Worm (Caenorhabditis elegans) whole organism, early embryonic: ENCODE data around the gene lgc-20.

Experiments used
- B0310.2 ChIP-seq: sonication (generic microtip); optimal IDR thresholded peaks from 2 replicates; lab custom pipeline; 2016; ENCODE audit warnings: mild to moderate bottlenecking, missing genetic modification characterization, missing compliant biosample characterization
- aly-1 ChIP-seq: sonication (generic microtip); optimal IDR thresholded peaks from 2 replicates; lab custom pipeline; 2016; ENCODE audit warnings: missing genetic modification characterization, missing compliant biosample characterization
- ceh-13 ChIP-seq: fragments of 200-800 bp; sonication (Bioruptor generic); optimal IDR thresholded peaks from 2 replicates; lab custom pipeline; 2018; ENCODE audit warnings: mild to moderate bottlenecking, missing genetic modification characterization, missing compliant biosample characterization
- ets-7 ChIP-seq: sonication (generic microtip); optimal IDR thresholded peaks from 2 replicates; lab custom pipeline; 2016; ENCODE audit warnings: missing genotype, missing genetic modification characterization, missing compliant biosample characterization
- scrt-1 ChIP-seq: fragments of 200-800 bp; sonication (Bioruptor generic); IDR thresholded peaks from 2 replicates; pipeline ENCODE4 v1.3.6; 2022; ENCODE audit warnings: missing genetic modification characterization, missing compliant biosample characterization
- sea-1 ChIP-seq: fragments of 200-800 bp; sonication (Bioruptor generic); conservative IDR thresholded peaks from 2 replicates; pipeline ENCODE4 v1.3.6; 2022; ENCODE audit warnings: missing genetic modification characterization, missing compliant biosample characterization
- tbx-37 ChIP-seq: fragments of 200-800 bp; sonication (Bioruptor generic); conservative IDR thresholded peaks from 2 replicates; pipeline ENCODE4 v1.3.6; 2022; ENCODE audit warnings: missing genetic modification reagents, missing genetic modification characterization, missing compliant biosample characterization
- tra-4 ChIP-seq: sonication (generic microtip); optimal IDR thresholded peaks from 2 replicates; lab custom pipeline; 2017; ENCODE audit warnings: missing genetic modification characterization, missing compliant biosample characterization

- TF ChIP-seq B0310.2 (no peak), tra-4 (no peak), scrt-1 (GFP tag; lab: Robert Waterston, UW) (no peak), ets-7 (tag; lab: Kevin White, UChicago) (no peak), tbx-37 (GFP tag; lab: Robert Waterston, UW) (no peak), sea-1 (no peak), aly-1 (no peak), ceh-13 (GFP tag; lab: Kevin White, UChicago) (no peak)
These were observed 46.1 kb downstream of the lgc-20 start, which contains the start of gene saps-1 for ce11 chrII:11297217-11297738.
